Worm (Caenorhabditis elegans) whole organism, young adult: Measurements from ENCODE around the gene M04D8.5.

ENCODE experiments used
- B0035.1 ChIP-seq: sonication (generic microtip); optimal IDR thresholded peaks from 2 replicates; lab custom pipeline; 2016; ENCODE audit warnings: missing genetic modification characterization, mild to moderate bottlenecking, missing compliant biosample characterization, missing genotype, missing genetic modification reagents
- B0261.1 ChIP-seq: sonication (generic microtip); optimal IDR thresholded peaks from 2 replicates; lab custom pipeline; 2016; ENCODE audit warnings: mild to moderate bottlenecking, missing genetic modification characterization, moderate library complexity, missing compliant biosample characterization
- D2030.7 ChIP-seq: fragments of 200-800 bp; sonication (Bioruptor generic); IDR thresholded peaks from 2 replicates; pipeline ENCODE4 v1.3.6; 2022; ENCODE audit warnings: missing genetic modification reagents, missing genetic modification characterization, missing compliant biosample characterization
- F10E7.11 ChIP-seq: sonication (generic microtip); optimal IDR thresholded peaks from 2 replicates; lab custom pipeline; 2017; ENCODE audit warnings: mild to moderate bottlenecking, missing genetic modification characterization, moderate library complexity, missing compliant biosample characterization
- F33H1.4 ChIP-seq: fragments of 200-800 bp; sonication (Bioruptor generic); IDR thresholded peaks from 2 replicates; pipeline ENCODE4 v1.3.6; 2022; ENCODE audit warnings: missing genetic modification reagents, missing genetic modification characterization, missing compliant biosample characterization
- F52B5.7 ChIP-seq: sonication (generic microtip); optimal IDR thresholded peaks from 2 replicates; lab custom pipeline; 2016; ENCODE audit warnings: mild to moderate bottlenecking, missing genetic modification characterization, missing compliant biosample characterization
- F57C9.4 ChIP-seq: sonication (generic microtip); optimal IDR thresholded peaks from 2 replicates; lab custom pipeline; 2017; ENCODE audit warnings: mild to moderate bottlenecking, missing genetic modification characterization, missing compliant biosample characterization
- K12H6.12 ChIP-seq: fragments of 200-800 bp; sonication (Bioruptor generic); optimal IDR thresholded peaks from 2 replicates; lab custom pipeline; 2018; ENCODE audit warnings: mild to moderate bottlenecking, missing genetic modification characterization, missing compliant biosample characterization
- T07F8.4 ChIP-seq: sonication (generic microtip); optimal IDR thresholded peaks from 2 replicates; lab custom pipeline; 2016; ENCODE audit warnings: mild to moderate bottlenecking, missing genetic modification characterization, moderate library complexity, missing compliant biosample characterization
- Y79H2A.3 ChIP-seq: fragments of 200-800 bp; sonication (Bioruptor generic); conservative IDR thresholded peaks from 2 replicates; pipeline ENCODE4 v1.3.6; 2022; ENCODE audit warnings: missing genetic modification reagents, missing genetic modification characterization, missing compliant biosample characterization
- aptf-3 ChIP-seq: fragments of 200-800 bp; sonication (Bioruptor generic); IDR thresholded peaks from 2 replicates; pipeline ENCODE4 v1.3.6; 2022; ENCODE audit warnings: missing genetic modification characterization, missing compliant biosample characterization
- athp-1 ChIP-seq: sonication (generic microtip); optimal IDR thresholded peaks from 2 replicates; lab custom pipeline; 2017; ENCODE audit warnings: mild to moderate bottlenecking, missing genetic modification characterization, missing compliant biosample characterization
- attf-5 ChIP-seq: fragments of 200-800 bp; sonication (Bioruptor generic); optimal IDR thresholded peaks from 2 replicates; lab custom pipeline; 2018; ENCODE audit warnings: mild to moderate bottlenecking, missing genetic modification characterization, missing compliant biosample characterization
- ccch-3 ChIP-seq: fragments of 200-800 bp; sonication (Bioruptor generic); optimal IDR thresholded peaks from 2 replicates; lab custom pipeline; 2018; ENCODE audit warnings: mild to moderate bottlenecking, missing genetic modification characterization, missing compliant biosample characterization
- cebp-1 ChIP-seq, 2 experiments: fragments of 200-800 bp in 1 of 2; sonication (Bioruptor generic) in 1 of 2; sonication (generic microtip) in 1 of 2; IDR thresholded peaks in 1 of 2; optimal IDR thresholded peaks in 1 of 2; 2 replicates each; pipeline versions ENCODE4 v1.3.6 to Lab custom; 2017 to 2022; ENCODE audit warnings: missing compliant biosample characterization in 2 of 2, missing genetic modification characterization in 2 of 2, mild to moderate bottlenecking in 1 of 2, missing genetic modification reagents in 1 of 2, moderate library complexity in 1 of 2
- cebp-2 ChIP-seq: fragments of 200-800 bp; sonication (Bioruptor generic); IDR thresholded peaks from 2 replicates; pipeline ENCODE4 v1.3.6; 2022; ENCODE audit warnings: missing genetic modification characterization, missing compliant biosample characterization
- ceh-100 ChIP-seq: fragments of 200-800 bp; sonication (Bioruptor generic); IDR thresholded peaks from 2 replicates; pipeline ENCODE4 v1.3.6; 2022; ENCODE audit warnings: missing genetic modification reagents, missing genetic modification characterization, missing compliant biosample characterization
- ceh-58 ChIP-seq: fragments of 200-800 bp; sonication (Bioruptor generic); IDR thresholded peaks from 2 replicates; pipeline ENCODE4 v1.3.6; 2022; ENCODE audit warnings: missing genetic modification characterization, missing compliant biosample characterization
- ceh-91 ChIP-seq: fragments of 200-800 bp; sonication (Bioruptor generic); IDR thresholded peaks from 2 replicates; pipeline ENCODE4 v1.3.6; 2022; ENCODE audit warnings: missing genetic modification reagents, missing genetic modification characterization, missing compliant biosample characterization
- dox-1 ChIP-seq: fragments of 200-800 bp; sonication (Bioruptor generic); IDR thresholded peaks from 2 replicates; pipeline ENCODE4 v1.3.6; 2022; ENCODE audit warnings: missing genetic modification reagents, missing genetic modification characterization, missing compliant biosample characterization
- dpff-1 ChIP-seq: sonication (generic microtip); optimal IDR thresholded peaks from 2 replicates; lab custom pipeline; 2017; ENCODE audit warnings: mild to moderate bottlenecking, missing genetic modification characterization, missing compliant biosample characterization
- egl-44 ChIP-seq: fragments of 200-800 bp; sonication (Bioruptor generic); IDR thresholded peaks from 2 replicates; pipeline ENCODE4 v1.3.6; 2022; ENCODE audit warnings: missing genetic modification reagents, missing genetic modification characterization, missing compliant biosample characterization
- egrh-3 ChIP-seq: fragments of 200-800 bp; sonication (Bioruptor generic); IDR thresholded peaks from 2 replicates; pipeline ENCODE4 v1.3.6; 2022; ENCODE audit warnings: missing genetic modification reagents, missing genetic modification characterization, missing compliant biosample characterization
- him-1 ChIP-seq: sonication (generic microtip); optimal IDR thresholded peaks from 2 replicates; lab custom pipeline; 2016; ENCODE audit warnings: missing genotype, missing genetic modification reagents, missing genetic modification characterization, missing compliant biosample characterization
- lin-35 ChIP-seq, 3 experiments: fragments of 150-350 bp in 2 of 3; sonication (generic microtip) in 1 of 3; optimal IDR thresholded peaks; 2 replicates each; lab custom pipeline; 2014 to 2018; ENCODE audit warnings: missing biosample characterization in 3 of 3, missing genetic modification characterization in 3 of 3, missing genetic modification reagents in 3 of 3
- lin-40 ChIP-seq: sonication (generic microtip); optimal IDR thresholded peaks from 2 replicates; lab custom pipeline; 2016; ENCODE audit warnings: missing genetic modification characterization, mild to moderate bottlenecking, missing compliant biosample characterization, missing genotype, missing genetic modification reagents
- madf-10 ChIP-seq: sonication (generic microtip); optimal IDR thresholded peaks from 2 replicates; lab custom pipeline; 2016; ENCODE audit warnings: mild to moderate bottlenecking, missing genetic modification characterization, missing compliant biosample characterization
- mcd-1 ChIP-seq: fragments of 200-800 bp; sonication (Bioruptor generic); IDR thresholded peaks from 2 replicates; pipeline ENCODE4 v1.3.6; 2022; ENCODE audit warnings: missing genetic modification reagents, missing genetic modification characterization, missing compliant biosample characterization
- mel-28 ChIP-seq: sonication (generic microtip); optimal IDR thresholded peaks from 2 replicates; lab custom pipeline; 2016; ENCODE audit warnings: borderline replicate concordance, mild to moderate bottlenecking, missing genetic modification characterization, missing compliant biosample characterization
- mxl-1 ChIP-seq: sonication (generic microtip); optimal IDR thresholded peaks from 2 replicates; lab custom pipeline; 2016; ENCODE audit warnings: missing genetic modification characterization, missing compliant biosample characterization
- nfya-2 ChIP-seq: fragments of 200-800 bp; sonication (Bioruptor generic); IDR thresholded peaks from 2 replicates; pipeline ENCODE4 v1.3.6; 2022; ENCODE audit warnings: missing genetic modification reagents, missing genetic modification characterization, missing compliant biosample characterization
- nhr-120 ChIP-seq: fragments of 200-800 bp; sonication (Bioruptor generic); IDR thresholded peaks from 2 replicates; pipeline ENCODE4 v1.3.6; 2022; ENCODE audit warnings: missing genetic modification characterization, missing compliant biosample characterization
- nhr-179 ChIP-seq: sonication (generic microtip); optimal IDR thresholded peaks from 2 replicates; lab custom pipeline; 2016; ENCODE audit warnings: mild to moderate bottlenecking, missing genetic modification characterization, missing compliant biosample characterization
- nhr-27 ChIP-seq: fragments of 200-800 bp; sonication (Bioruptor generic); optimal IDR thresholded peaks from 2 replicates; lab custom pipeline; 2018; ENCODE audit warnings: mild to moderate bottlenecking, missing genetic modification characterization, moderate library complexity, missing compliant biosample characterization
- pbrm-1 ChIP-seq: fragments of 200-800 bp; sonication (Bioruptor generic); IDR thresholded peaks from 2 replicates; pipeline ENCODE4 v1.3.6; 2022; ENCODE audit warnings: missing genetic modification reagents, missing genetic modification characterization, missing compliant biosample characterization
- pha-4 ChIP-seq: fragments of 150-350 bp; sonication (generic microtip); optimal IDR thresholded peaks from 2 replicates; lab custom pipeline; 2014; ENCODE audit warnings: missing biosample characterization, missing genetic modification reagents, missing genetic modification characterization
- rcor-1 ChIP-seq: fragments of 200-800 bp; sonication (Bioruptor generic); IDR thresholded peaks from 2 replicates; pipeline ENCODE4 v1.3.6; 2022; ENCODE audit warnings: missing genetic modification reagents, missing genetic modification characterization, missing compliant biosample characterization
- rec-8 ChIP-seq, 2 experiments: sonication (generic microtip); optimal IDR thresholded peaks; 2 replicates each; lab custom pipeline; 2016; ENCODE audit warnings: mild to moderate bottlenecking in 2 of 2, missing genetic modification characterization in 2 of 2, missing genetic modification reagents in 2 of 2, missing genotype in 2 of 2, missing biosample characterization in 1 of 2, missing compliant biosample characterization in 1 of 2, moderate library complexity in 1 of 2
- sdz-38 ChIP-seq: sonication (generic microtip); optimal IDR thresholded peaks from 2 replicates; lab custom pipeline; 2016; ENCODE audit warnings: missing genotype, missing genetic modification characterization, missing compliant biosample characterization
- sea-2 ChIP-seq: fragments of 200-800 bp; sonication (Bioruptor generic); IDR thresholded peaks from 2 replicates; pipeline ENCODE4 v1.3.6; 2022; ENCODE audit warnings: missing genetic modification characterization, missing compliant biosample characterization
- snpc-1.3 ChIP-seq: sonication (generic microtip); optimal IDR thresholded peaks from 2 replicates; lab custom pipeline; 2017; ENCODE audit warnings: missing genetic modification characterization, mild to moderate bottlenecking, missing compliant biosample characterization, antibody characterized with exemption, moderate library complexity, missing genotype, missing genetic modification reagents; ENCODE audit not compliant: insufficient read depth
- tbp1 ChIP-seq: fragments of 200-800 bp; sonication (Bioruptor generic); optimal IDR thresholded peaks from 2 replicates; lab custom pipeline; 2018; ENCODE audit warnings: mild to moderate bottlenecking, missing genetic modification characterization, missing compliant biosample characterization
- xnd-1 ChIP-seq: sonication (generic microtip); optimal IDR thresholded peaks from 2 replicates; lab custom pipeline; 2016; ENCODE audit warnings: missing genotype, missing genetic modification reagents, missing genetic modification characterization, missing compliant biosample characterization
- zfh-2 ChIP-seq: fragments of 200-800 bp; sonication (Bioruptor generic); conservative IDR thresholded peaks from 2 replicates; pipeline ENCODE4 v1.3.6; 2022; ENCODE audit warnings: missing genetic modification reagents, missing genetic modification characterization, missing compliant biosample characterization
- zim-3 ChIP-seq: sonication (generic microtip); optimal IDR thresholded peaks from 2 replicates; lab custom pipeline; 2017; ENCODE audit warnings: mild to moderate bottlenecking, missing genetic modification characterization, moderate library complexity, missing compliant biosample characterization
- ztf-6 ChIP-seq: fragments of 200-800 bp; sonication (Bioruptor generic); IDR thresholded peaks from 2 replicates; pipeline ENCODE4 v1.3.6; 2022; ENCODE audit warnings: missing genetic modification reagents, missing genetic modification characterization, missing compliant biosample characterization

M04D8.5 gene

ce11 chrIII:9986827-9987429 lies 46.2 kb downstream of the M04D8.5 start, which contains the start of gene C05B5.12:
Gene C05B5.12, plus strand, starts transcription at chrIII:9987379.
- no peak for TF ChIP-seq nhr-179 (tag; lab: Kevin White, UChicago)
- TF ChIP-seq sea-2 (GFP tag; lab: Robert Waterston, UW): no peak
- TF ChIP-seq attf-5: no peak
- no peak for TF ChIP-seq nhr-120 (GFP tag; lab: Robert Waterston, UW)
- TF ChIP-seq aptf-3 (GFP tag; lab: Robert Waterston, UW): no peak
- no peak for TF ChIP-seq tbp1 (GFP tag; lab: Kevin White, UChicago)
- TF ChIP-seq mxl-1 (tag; lab: Kevin White, UChicago): no peak
- no peak for TF ChIP-seq xnd-1 (tag; lab: Kevin White, UChicago)
- no peak for TF ChIP-seq madf-10 (tag; lab: Kevin White, UChicago)
- TF ChIP-seq B0261.1 (tag; lab: Kevin White, UChicago): no peak
- no peak for TF ChIP-seq F33H1.4 (GFP tag; lab: Robert Waterston, UW)
- no peak for TF ChIP-seq cebp-1 (GFP tag; IDR thresholded peaks at IDR 0.05; lab: Robert Waterston, UW)
- TF ChIP-seq cebp-1 (tag; optimal IDR thresholded peaks at IDR 0.05; lab: Kevin White, UChicago): no peak
- TF ChIP-seq K12H6.12 (tag; lab: Kevin White, UChicago): no peak
- no peak for TF ChIP-seq F57C9.4 (tag; lab: Kevin White, UChicago)
- TF ChIP-seq F52B5.7 (tag; lab: Kevin White, UChicago): no peak
- no peak for TF ChIP-seq dpff-1 (tag; lab: Kevin White, UChicago)
- no peak for TF ChIP-seq mel-28
- TF ChIP-seq nfya-2 (GFP tag; lab: Robert Waterston, UW): no peak
- TF ChIP-seq egrh-3 (GFP tag; lab: Robert Waterston, UW): no peak
- TF ChIP-seq Y79H2A.3 (GFP tag; lab: Robert Waterston, UW): no peak

DNA sequence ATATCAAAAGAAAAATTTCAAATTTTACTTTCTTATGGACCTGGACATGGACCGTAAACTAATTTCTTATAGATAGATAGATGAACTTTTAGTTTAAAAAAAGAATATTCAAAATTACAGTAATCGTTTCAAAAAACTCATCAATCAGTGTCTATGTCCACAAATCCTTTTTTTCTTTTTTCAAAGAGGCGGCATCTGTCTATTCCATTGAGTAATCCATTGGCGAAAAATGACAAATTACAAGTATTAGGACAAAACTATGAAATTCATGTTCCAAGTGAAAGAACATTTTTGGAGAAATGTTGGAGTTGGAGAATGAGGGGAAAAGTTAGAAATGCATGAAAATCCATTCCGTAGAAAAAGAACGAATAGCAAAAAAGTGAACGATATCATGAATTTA lies 47.6 kb downstream of the M04D8.5 start:
- TF ChIP-seq nhr-27 (tag; lab: Kevin White, UChicago) (no peak), ceh-91 (GFP tag; lab: Robert Waterston, UW) (no peak), zfh-2 (GFP tag; lab: Robert Waterston, UW) (no peak), pbrm-1 (GFP tag; lab: Robert Waterston, UW) (no peak), mxl-1 (tag; lab: Kevin White, UChicago) (no peak), him-1 (tag; lab: Kevin White, UChicago) (no peak), egl-44 (no peak), ztf-6 (GFP tag; lab: Robert Waterston, UW) (no peak), D2030.7 (no peak), sdz-38 (tag; lab: Kevin White, UChicago) (no peak), T07F8.4 (tag; lab: Kevin White, UChicago) (no peak), ceh-100 (no peak), nhr-179 (tag; lab: Kevin White, UChicago) (no peak), lin-40 (tag; lab: Kevin White, UChicago) (no peak), pha-4 (no peak), attf-5 (no peak), lin-35 (GFP tag; optimal IDR thresholded peaks at IDR 0.05; lab: Kevin White, UChicago) (no peak), zim-3 (tag; lab: Kevin White, UChicago) (no peak)

- TF ChIP-seq B0035.1 (tag; lab: Kevin White, UChicago): no peak
- no peak for TF ChIP-seq rec-8 (tag; optimal IDR thresholded peaks at IDR 0.05; lab: Kevin White, UChicago)
- no peak for TF ChIP-seq dox-1 (GFP tag; lab: Robert Waterston, UW)
- TF ChIP-seq ceh-100: no peak
- no peak for TF ChIP-seq ceh-58 (GFP tag; lab: Robert Waterston, UW)
- no peak for TF ChIP-seq cebp-2
- no peak for TF ChIP-seq F10E7.11
- TF ChIP-seq rcor-1 (GFP tag; lab: Robert Waterston, UW): no peak
- no peak for TF ChIP-seq mcd-1
- TF ChIP-seq snpc-1.3 (tag; lab: Kevin White, UChicago): no peak
- no peak for TF ChIP-seq athp-1 (tag; lab: Kevin White, UChicago)
- TF ChIP-seq him-1 (tag; lab: Kevin White, UChicago): no peak
- no peak for TF ChIP-seq ccch-3 (GFP tag; lab: Kevin White, UChicago)
These were observed 48.5 kb downstream of the M04D8.5 start for ce11 chrIII:9984604-9985003.
